Fruit fly (Drosophila melanogaster) whole organism, pupa: ENCODE measurements around the gene CG2310.

Experiments
- CG10348 ChIP-seq: fragments of 200-800 bp; sonication (Bioruptor generic); IDR thresholded peaks from 2 replicates; pipeline ENCODE4 v1.3.6; 2022; ENCODE audit warnings: missing biosample characterization, missing genetic modification characterization
- CG12605 ChIP-seq: fragments of 200-800 bp; sonication (Bioruptor generic); IDR thresholded peaks from 2 replicates; pipeline ENCODE4 v1.3.6; 2022; ENCODE audit warnings: missing biosample characterization, missing genetic modification characterization
- CG13204 ChIP-seq: fragments of 200-800 bp; sonication (Bioruptor generic); optimal IDR thresholded peaks from 2 replicates; lab custom pipeline; 2018; ENCODE audit warnings: missing biosample characterization, mild to moderate bottlenecking, missing genetic modification characterization, moderate library complexity
- Pif1B ChIP-seq: fragments of 200-800 bp; sonication (Bioruptor generic); optimal IDR thresholded peaks from 3 replicates; lab custom pipeline; 2016; ENCODE audit warnings: missing biosample characterization, missing genetic modification characterization
- gl ChIP-seq: fragments of 200-800 bp; sonication (Bioruptor generic); optimal IDR thresholded peaks from 2 replicates; lab custom pipeline; 2018; ENCODE audit warnings: missing biosample characterization, mild to moderate bottlenecking, missing genetic modification characterization

DNA sequence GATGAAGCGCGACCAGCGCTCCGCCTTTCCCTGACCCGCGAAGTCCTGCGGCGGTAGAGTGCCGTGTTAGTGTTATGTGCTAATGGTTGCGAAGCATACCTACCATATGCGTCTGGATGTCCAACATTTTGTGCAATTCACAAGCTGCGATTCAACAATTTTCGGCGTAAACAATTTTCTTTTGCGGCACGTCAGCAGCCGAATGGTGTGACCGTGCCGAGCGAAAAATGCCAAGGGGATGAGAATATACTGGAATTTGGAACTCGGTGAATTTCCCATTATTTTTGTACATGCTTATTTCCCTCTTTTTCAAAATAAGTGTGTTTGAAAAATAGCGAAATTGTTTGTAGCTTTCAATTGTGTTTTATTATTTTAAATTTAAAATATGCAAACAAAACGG is 2.4 kb downstream of the CG2310 start, which contains the start of gene Spase12:
- TF ChIP-seq CG12605 (GFP tag; lab: Robert Waterston, UW) (no peak), CG13204 (GFP tag; lab: Kevin White, UChicago) (no peak), Pif1B (no peak), gl (no peak), CG10348 (GFP tag; lab: Robert Waterston, UW) (no peak)
